Worm (Caenorhabditis elegans) whole organism, young adult: Measurements from ENCODE around the gene Y66D12A.3.
A peak's percentile ranks its signal among the peaks of the same experiment; 100 is the strongest.

ENCODE experiments used
- B0261.1 ChIP-seq: sonication (generic microtip); optimal IDR thresholded peaks from 2 replicates; lab custom pipeline; 2016; ENCODE audit warnings: mild to moderate bottlenecking, missing genetic modification characterization, moderate library complexity, missing compliant biosample characterization
- B0336.3 ChIP-seq: fragments of 200-800 bp; sonication (Bioruptor generic); IDR thresholded peaks from 2 replicates; pipeline ENCODE4 v1.3.6; 2022; ENCODE audit warnings: missing genetic modification characterization, missing compliant biosample characterization
- C06A6.2 ChIP-seq: fragments of 200-800 bp; sonication (Bioruptor generic); conservative IDR thresholded peaks from 2 replicates; pipeline ENCODE4 v1.3.6; 2022; ENCODE audit warnings: missing genetic modification characterization, missing compliant biosample characterization
- F10E7.11 ChIP-seq: sonication (generic microtip); optimal IDR thresholded peaks from 2 replicates; lab custom pipeline; 2017; ENCODE audit warnings: mild to moderate bottlenecking, missing genetic modification characterization, moderate library complexity, missing compliant biosample characterization
- F23B12.7 ChIP-seq: sonication (generic microtip); optimal IDR thresholded peaks from 2 replicates; lab custom pipeline; 2017; ENCODE audit warnings: missing genetic modification characterization, mild to moderate bottlenecking, missing compliant biosample characterization, antibody characterized with exemption, moderate library complexity; ENCODE audit not compliant: insufficient read depth
- F37B4.10 ChIP-seq: fragments of 200-800 bp; sonication (Bioruptor generic); IDR thresholded peaks from 2 replicates; pipeline ENCODE4 v1.3.6; 2022; ENCODE audit warnings: missing genetic modification characterization, missing compliant biosample characterization
- F39B2.1 ChIP-seq: fragments of 200-800 bp; sonication (Bioruptor generic); IDR thresholded peaks from 2 replicates; pipeline ENCODE4 v1.3.6; 2022; ENCODE audit warnings: missing genetic modification reagents, missing genetic modification characterization, missing compliant biosample characterization
- F55B11.4 ChIP-seq: sonication (generic microtip); optimal IDR thresholded peaks from 2 replicates; lab custom pipeline; 2016; ENCODE audit warnings: missing compliant biosample characterization, missing genetic modification characterization, borderline replicate concordance; ENCODE audit not compliant: insufficient read depth
- T26A5.8 ChIP-seq: sonication (generic microtip); optimal IDR thresholded peaks from 2 replicates; lab custom pipeline; 2016; ENCODE audit warnings: missing genetic modification characterization, missing compliant biosample characterization
- attf-3 ChIP-seq: fragments of 200-800 bp; sonication (Bioruptor generic); conservative IDR thresholded peaks from 2 replicates; pipeline ENCODE4 v1.3.6; 2022; ENCODE audit warnings: missing genetic modification reagents, missing genetic modification characterization, missing compliant biosample characterization
- bed-1 ChIP-seq: fragments of 200-800 bp; sonication (Bioruptor generic); IDR thresholded peaks from 2 replicates; pipeline ENCODE4 v1.3.6; 2022; ENCODE audit warnings: missing genetic modification reagents, missing genetic modification characterization, missing compliant biosample characterization
- bed-2 ChIP-seq: fragments of 200-800 bp; sonication (Bioruptor generic); IDR thresholded peaks from 2 replicates; pipeline ENCODE4 v1.3.6; 2022; ENCODE audit warnings: missing genetic modification reagents, missing genetic modification characterization, missing compliant biosample characterization
- cebp-1 ChIP-seq, 2 experiments: fragments of 200-800 bp in 1 of 2; sonication (Bioruptor generic) in 1 of 2; sonication (generic microtip) in 1 of 2; IDR thresholded peaks in 1 of 2; optimal IDR thresholded peaks in 1 of 2; 2 replicates each; pipeline versions ENCODE4 v1.3.6 to Lab custom; 2017 to 2022; ENCODE audit warnings: missing compliant biosample characterization in 2 of 2, missing genetic modification characterization in 2 of 2, mild to moderate bottlenecking in 1 of 2, missing genetic modification reagents in 1 of 2, moderate library complexity in 1 of 2
- ceh-100 ChIP-seq: fragments of 200-800 bp; sonication (Bioruptor generic); IDR thresholded peaks from 2 replicates; pipeline ENCODE4 v1.3.6; 2022; ENCODE audit warnings: missing genetic modification reagents, missing genetic modification characterization, missing compliant biosample characterization
- ceh-58 ChIP-seq: fragments of 200-800 bp; sonication (Bioruptor generic); IDR thresholded peaks from 2 replicates; pipeline ENCODE4 v1.3.6; 2022; ENCODE audit warnings: missing genetic modification characterization, missing compliant biosample characterization
- chd-7 ChIP-seq: sonication (generic microtip); optimal IDR thresholded peaks from 2 replicates; lab custom pipeline; 2016; ENCODE audit warnings: mild to moderate bottlenecking, missing genetic modification characterization, moderate library complexity, missing compliant biosample characterization
- die-1 ChIP-seq: sonication (generic microtip); optimal IDR thresholded peaks from 2 replicates; lab custom pipeline; 2016; ENCODE audit warnings: missing genotype, mild to moderate bottlenecking, missing genetic modification characterization, missing compliant biosample characterization
- efl-1 ChIP-seq: fragments of 150-350 bp; optimal IDR thresholded peaks from 2 replicates; lab custom pipeline; 2014; ENCODE audit warnings: missing biosample characterization, missing genetic modification reagents, missing genetic modification characterization
- egrh-3 ChIP-seq: fragments of 200-800 bp; sonication (Bioruptor generic); IDR thresholded peaks from 2 replicates; pipeline ENCODE4 v1.3.6; 2022; ENCODE audit warnings: missing genetic modification reagents, missing genetic modification characterization, missing compliant biosample characterization
- hrde-1 ChIP-seq: sonication (generic microtip); optimal IDR thresholded peaks from 2 replicates; lab custom pipeline; 2016; ENCODE audit warnings: missing genetic modification characterization, mild to moderate bottlenecking, missing compliant biosample characterization, moderate library complexity, missing genotype, missing genetic modification reagents, borderline replicate concordance
- lir-1 ChIP-seq: fragments of 200-800 bp; sonication (Bioruptor generic); conservative IDR thresholded peaks from 2 replicates; pipeline ENCODE4 v1.3.6; 2022; ENCODE audit warnings: missing genetic modification reagents, missing genetic modification characterization, missing compliant biosample characterization
- mcd-1 ChIP-seq: fragments of 200-800 bp; sonication (Bioruptor generic); IDR thresholded peaks from 2 replicates; pipeline ENCODE4 v1.3.6; 2022; ENCODE audit warnings: missing genetic modification reagents, missing genetic modification characterization, missing compliant biosample characterization
- mel-28 ChIP-seq: sonication (generic microtip); optimal IDR thresholded peaks from 2 replicates; lab custom pipeline; 2016; ENCODE audit warnings: borderline replicate concordance, mild to moderate bottlenecking, missing genetic modification characterization, missing compliant biosample characterization
- nfyb-1 ChIP-seq: fragments of 200-800 bp; sonication (Bioruptor generic); IDR thresholded peaks from 2 replicates; pipeline ENCODE4 v1.3.6; 2022; ENCODE audit warnings: missing genetic modification reagents, missing genetic modification characterization, missing compliant biosample characterization
- nhr-120 ChIP-seq: fragments of 200-800 bp; sonication (Bioruptor generic); IDR thresholded peaks from 2 replicates; pipeline ENCODE4 v1.3.6; 2022; ENCODE audit warnings: missing genetic modification characterization, missing compliant biosample characterization
- nhr-80 ChIP-seq: sonication (generic microtip); optimal IDR thresholded peaks from 2 replicates; lab custom pipeline; 2016; ENCODE audit warnings: missing genetic modification characterization, missing compliant biosample characterization
- pha-4 ChIP-seq: fragments of 150-350 bp; sonication (generic microtip); optimal IDR thresholded peaks from 2 replicates; lab custom pipeline; 2014; ENCODE audit warnings: missing biosample characterization, missing genetic modification reagents, missing genetic modification characterization
- rpc-1 ChIP-seq, 2 experiments: fragments of 150-350 bp in 1 of 2; sonication (generic microtip) in 1 of 2; optimal IDR thresholded peaks; 2 replicates each; lab custom pipeline; 2014 to 2018; ENCODE audit warnings: missing biosample characterization in 1 of 2, missing genetic modification characterization in 1 of 2, missing genetic modification reagents in 1 of 2, missing genotype in 1 of 2
- snpc-1.1 ChIP-seq: sonication (generic microtip); optimal IDR thresholded peaks from 2 replicates; lab custom pipeline; 2017; ENCODE audit warnings: missing genetic modification characterization, mild to moderate bottlenecking, missing compliant biosample characterization, antibody characterized with exemption, moderate library complexity, missing genotype, missing genetic modification reagents; ENCODE audit not compliant: insufficient read depth
- tbx-9 ChIP-seq: sonication (generic microtip); optimal IDR thresholded peaks from 2 replicates; lab custom pipeline; 2016; ENCODE audit warnings: borderline replicate concordance, missing genetic modification characterization, inconsistent platforms, missing compliant biosample characterization
- zim-3 ChIP-seq: sonication (generic microtip); optimal IDR thresholded peaks from 2 replicates; lab custom pipeline; 2017; ENCODE audit warnings: mild to moderate bottlenecking, missing genetic modification characterization, moderate library complexity, missing compliant biosample characterization
- ztf-18 ChIP-seq: sonication (generic microtip); optimal IDR thresholded peaks from 2 replicates; lab custom pipeline; 2016; ENCODE audit warnings: missing genotype, mild to moderate bottlenecking, missing genetic modification characterization, missing compliant biosample characterization
- ztf-26 ChIP-seq: sonication (generic microtip); optimal IDR thresholded peaks from 2 replicates; lab custom pipeline; 2017; ENCODE audit warnings: missing genetic modification characterization, missing compliant biosample characterization
- ztf-28 ChIP-seq: fragments of 200-800 bp; sonication (Bioruptor generic); IDR thresholded peaks from 2 replicates; pipeline ENCODE4 v1.3.6; 2022; ENCODE audit warnings: missing genetic modification reagents, missing genetic modification characterization, missing compliant biosample characterization

Y66D12A.3 gene

DNA sequence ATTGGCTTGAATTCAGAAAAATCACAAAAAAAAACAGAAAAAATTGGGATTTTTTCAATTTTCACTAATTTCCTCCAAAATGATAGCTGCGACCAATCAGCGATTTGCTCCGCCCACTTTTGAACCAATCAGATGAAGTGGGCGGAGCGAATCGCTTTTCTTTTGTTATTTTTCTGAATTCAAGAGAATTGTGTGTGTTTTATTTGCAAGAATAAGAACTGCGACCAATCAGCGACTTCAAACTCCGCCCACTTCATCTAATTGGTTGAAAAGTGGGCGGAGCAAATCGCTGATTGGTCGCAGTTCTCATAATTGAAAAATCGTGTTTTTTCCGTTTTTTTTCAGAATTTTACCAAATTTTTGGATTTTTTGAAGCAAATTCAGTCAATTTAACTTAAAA lies 6.4 kb upstream of the Y66D12A.3 start:
- no peak for TF ChIP-seq bed-1 (GFP tag; lab: Robert Waterston, UW)
- no peak for TF ChIP-seq C06A6.2 (GFP tag; lab: Robert Waterston, UW)
- no peak for TF ChIP-seq chd-7 (tag; lab: Kevin White, UChicago)
- peak; percentile 64; the same call in 1 of the 2 replicates for TF ChIP-seq nfyb-1 (GFP tag; lab: Robert Waterston, UW)

DNA sequence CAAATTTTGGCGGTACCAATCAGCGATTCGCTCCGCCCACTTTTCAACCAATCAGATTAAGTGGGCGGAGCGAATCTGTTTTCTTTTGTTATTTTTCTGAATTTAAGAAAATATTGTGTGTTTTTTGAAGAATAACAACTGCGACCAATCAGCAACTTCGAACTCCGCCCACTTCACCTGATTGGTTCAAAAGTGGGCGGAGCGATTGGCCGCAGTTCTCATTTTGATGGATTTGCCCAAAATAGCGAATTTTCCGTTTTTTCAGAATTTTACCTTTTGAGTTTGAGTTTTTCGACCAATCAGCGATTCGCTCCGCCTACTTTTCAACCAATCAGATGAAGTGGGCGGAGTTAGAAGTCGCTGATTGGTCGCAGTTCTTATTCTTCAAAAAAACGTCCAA lies 300 bp downstream of the Y66D12A.3 start:
- TF ChIP-seq F39B2.1 (no peak), nhr-80 (tag; lab: Kevin White, UChicago) (no peak), lir-1 (GFP tag; lab: Robert Waterston, UW) (no peak), B0336.3 (GFP tag; lab: Robert Waterston, UW) (no peak), chd-7 (tag; lab: Kevin White, UChicago) (no peak), T26A5.8 (tag; lab: Kevin White, UChicago) (no peak), mel-28 (no peak), pha-4 (tag; lab: Kevin White, UChicago) (no peak), die-1 (no peak), nhr-120 (GFP tag; lab: Robert Waterston, UW) (no peak), ztf-26 (no peak), attf-3 (no peak), ceh-100 (GFP tag; lab: Robert Waterston, UW) (no peak), rpc-1 (optimal IDR thresholded peaks at IDR 0.05; lab: Kevin White, UChicago) (no peak), rpc-1 (tag; optimal IDR thresholded peaks at IDR 0.05; lab: Kevin White, UChicago) (no peak)

ce11 chrIII:11590255-11590654 lies 1.2 kb downstream of the Y66D12A.3 start:
- TF ChIP-seq F23B12.7 = no peak
- no peak for TF ChIP-seq ztf-28
- TF ChIP-seq cebp-1 (GFP tag; IDR thresholded peaks at IDR 0.05; lab: Robert Waterston, UW) = no peak
- TF ChIP-seq cebp-1 (tag; optimal IDR thresholded peaks at IDR 0.05; lab: Kevin White, UChicago) = no peak
- no peak for TF ChIP-seq B0261.1
- no peak for TF ChIP-seq nhr-120 (GFP tag; lab: Robert Waterston, UW)
- TF ChIP-seq F37B4.10 = no peak
- no peak for TF ChIP-seq snpc-1.1
- peak; percentile 85 for TF ChIP-seq ceh-100 (GFP tag; lab: Robert Waterston, UW)
- TF ChIP-seq efl-1 (GFP tag; lab: Kevin White, UChicago) = no peak
- TF ChIP-seq mcd-1 (GFP tag; lab: Robert Waterston, UW) = peak; percentile 72
- TF ChIP-seq F10E7.11 = no peak
- no peak for TF ChIP-seq hrde-1 (tag; lab: Kevin White, UChicago)

DNA sequence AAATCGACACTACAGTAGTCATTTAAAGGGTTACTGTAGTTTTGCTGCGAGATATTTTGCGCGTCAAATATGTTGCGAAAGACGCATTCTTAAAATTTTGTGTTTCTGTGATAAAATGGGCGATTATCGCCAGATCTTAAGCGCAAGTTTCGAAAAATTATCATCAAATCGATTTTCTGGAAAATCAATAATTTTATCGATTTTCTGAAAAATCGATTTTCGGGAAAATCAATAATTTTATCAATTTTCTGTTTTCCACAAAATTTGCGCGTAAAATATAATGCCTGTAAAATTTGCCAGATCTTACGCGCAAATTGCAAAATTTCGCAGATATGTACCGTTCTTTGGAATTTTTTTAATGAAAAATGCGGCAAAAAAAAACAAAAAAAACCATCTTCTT lies 3.1 kb downstream of the Y66D12A.3 start:
- no peak for TF ChIP-seq ztf-18 (tag; lab: Kevin White, UChicago)

DNA sequence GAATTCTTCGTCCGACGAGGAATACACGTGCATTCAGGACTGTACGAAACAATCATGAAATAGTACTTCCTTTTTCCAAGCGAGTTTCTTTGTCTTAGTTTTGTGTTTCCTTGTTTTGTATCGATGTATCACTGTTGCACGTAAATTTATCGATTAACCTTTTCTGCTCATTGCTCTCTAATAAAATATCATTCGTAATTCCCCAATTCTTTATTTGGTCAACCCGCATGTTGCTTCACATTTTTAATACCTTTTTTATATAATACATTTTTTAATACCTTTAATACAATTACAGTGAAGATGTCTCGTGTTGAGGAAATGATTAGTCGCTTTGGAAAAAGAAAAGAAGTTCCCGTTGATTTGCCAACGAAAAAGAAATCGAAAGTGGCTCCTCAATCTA lies 18.9 kb downstream of the Y66D12A.3 start, which contains the start of gene Y66D12A.1:
Gene Y66D12A.1 (plus strand): TSS at position 301 of the 400 bp plus-strand sequence.
- TF ChIP-seq tbx-9 (tag; lab: Kevin White, UChicago) = no peak
- TF ChIP-seq bed-2 (GFP tag; lab: Robert Waterston, UW) = no peak
- no peak for TF ChIP-seq F55B11.4 (tag; lab: Kevin White, UChicago)
- TF ChIP-seq zim-3 = no peak
- TF ChIP-seq egrh-3 (GFP tag; lab: Robert Waterston, UW) = no peak
- no peak for TF ChIP-seq ceh-58 (GFP tag; lab: Robert Waterston, UW)
